Fruit fly (Drosophila melanogaster) Kc167 (cell line): Measurements from ENCODE around the gene CG15382.

Experiments
- Myc ChIP-seq: fragments of >200 bp; optimal IDR thresholded peaks from 2 replicates; lab custom pipeline; 2017; ENCODE audit warnings: missing external identifiers
- h ChIP-seq: fragments of >200 bp; optimal IDR thresholded peaks from 3 replicates; lab custom pipeline; 2018; ENCODE audit warnings: missing external identifiers
- insv ChIP-seq: fragments of >200 bp; optimal IDR thresholded peaks from 3 replicates; lab custom pipeline; 2018; ENCODE audit warnings: missing external identifiers
- psq ChIP-seq: fragments of >200 bp; optimal IDR thresholded peaks from 2 replicates; lab custom pipeline; 2017; ENCODE audit warnings: missing external identifiers
- ttk ChIP-seq: sonication (Bioruptor generic); optimal IDR thresholded peaks from 2 replicates; lab custom pipeline; 2017; ENCODE audit warnings: missing external identifiers

DNA sequence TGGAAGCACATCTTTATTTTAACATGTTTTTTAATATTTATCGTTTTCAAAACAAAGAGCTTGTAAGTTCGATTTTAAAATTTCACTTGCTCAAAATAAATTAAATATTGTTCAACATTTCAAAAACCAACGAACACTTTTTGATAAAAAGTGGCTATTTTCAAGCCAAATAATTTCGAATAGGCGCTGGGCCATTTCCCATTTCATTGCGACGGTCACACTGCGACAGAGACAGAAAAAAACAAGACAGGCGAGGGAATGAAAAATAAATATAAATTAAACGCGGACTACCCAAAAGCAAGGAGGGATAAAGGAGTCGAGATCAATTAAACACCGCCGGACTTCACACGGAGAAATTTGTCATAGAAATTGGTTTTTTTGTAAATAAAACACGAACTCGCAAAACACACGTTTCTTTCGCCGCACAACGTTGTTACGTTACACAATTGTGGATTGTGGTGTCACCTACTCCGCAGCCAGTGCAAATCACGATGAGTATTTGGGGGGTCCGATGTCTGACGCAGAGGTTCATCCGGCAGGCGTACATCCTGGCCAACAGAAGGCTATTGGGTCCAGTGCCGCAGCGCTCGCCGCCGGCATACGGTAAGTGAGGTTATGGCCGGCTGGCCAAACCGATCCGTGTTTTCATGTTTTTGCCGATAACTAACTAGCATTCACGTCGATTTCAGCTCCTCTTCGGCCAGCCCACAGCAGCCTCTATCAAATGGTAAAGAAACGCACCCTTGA lies 3.8 kb upstream of the CG15382 start, which contains the start of gene AIF:
- TF ChIP-seq psq (no peak), Myc (lab: Kevin White, UChicago) (no peak), insv (lab: Kevin White, UChicago) (no peak), ttk (lab: Kevin White, UChicago) (no peak), h (no peak)
